Fruit fly (Drosophila melanogaster): ENCODE measurements around the gene CG11030.

DNA sequence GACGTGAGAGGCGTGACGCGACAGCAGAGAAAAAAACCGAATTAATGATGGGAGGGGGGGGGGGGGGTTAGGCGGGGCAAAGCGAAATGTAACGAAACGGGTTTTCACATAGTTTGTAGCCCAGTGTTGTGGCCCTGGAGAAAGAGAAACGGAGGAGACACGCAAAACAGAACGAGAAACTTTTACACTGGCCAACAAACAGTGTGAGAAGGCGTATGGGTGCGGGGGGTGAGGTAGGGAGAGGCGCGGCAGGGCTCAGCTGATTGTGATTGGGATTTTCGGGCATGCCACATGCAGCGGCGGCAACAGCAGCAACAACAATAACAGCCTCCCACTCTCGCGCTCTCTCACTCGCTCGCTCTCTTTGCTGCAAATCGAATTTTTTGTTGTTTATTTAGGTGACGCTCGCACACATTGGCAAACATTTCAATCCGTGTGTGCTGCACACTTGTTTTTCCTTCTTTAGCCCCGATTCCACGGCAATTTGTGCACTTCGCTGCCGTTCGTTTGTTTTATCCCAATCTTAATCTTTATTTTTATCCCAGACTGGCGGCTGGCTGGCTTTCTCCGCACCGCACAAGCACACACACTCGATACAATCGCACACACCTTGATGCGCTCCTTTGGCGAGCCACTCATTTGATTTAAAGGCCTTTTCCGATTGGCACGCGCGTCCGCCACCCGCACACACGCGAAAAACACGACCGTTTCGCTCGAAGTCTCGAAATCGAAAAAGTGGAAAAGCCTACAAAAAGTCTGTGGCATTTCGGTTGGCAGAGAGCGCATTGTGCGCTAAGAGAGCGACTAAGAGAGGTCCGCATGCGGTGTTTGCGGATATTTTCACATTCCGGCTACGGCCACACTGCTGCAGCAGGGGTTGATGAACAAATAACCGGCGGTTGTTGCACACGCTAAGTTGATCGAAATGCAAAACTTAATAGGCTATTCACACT lies 75.3 kb downstream of the CG11030 start, which contains the start of gene CG9171:
- TF ChIP-seq Myc (optimal IDR thresholded peaks at IDR 0.05) (no peak), psq (optimal IDR thresholded peaks at IDR 0.05) (no peak)
